Worm (Caenorhabditis elegans): ENCODE data around the gene grp-1.

DNA sequence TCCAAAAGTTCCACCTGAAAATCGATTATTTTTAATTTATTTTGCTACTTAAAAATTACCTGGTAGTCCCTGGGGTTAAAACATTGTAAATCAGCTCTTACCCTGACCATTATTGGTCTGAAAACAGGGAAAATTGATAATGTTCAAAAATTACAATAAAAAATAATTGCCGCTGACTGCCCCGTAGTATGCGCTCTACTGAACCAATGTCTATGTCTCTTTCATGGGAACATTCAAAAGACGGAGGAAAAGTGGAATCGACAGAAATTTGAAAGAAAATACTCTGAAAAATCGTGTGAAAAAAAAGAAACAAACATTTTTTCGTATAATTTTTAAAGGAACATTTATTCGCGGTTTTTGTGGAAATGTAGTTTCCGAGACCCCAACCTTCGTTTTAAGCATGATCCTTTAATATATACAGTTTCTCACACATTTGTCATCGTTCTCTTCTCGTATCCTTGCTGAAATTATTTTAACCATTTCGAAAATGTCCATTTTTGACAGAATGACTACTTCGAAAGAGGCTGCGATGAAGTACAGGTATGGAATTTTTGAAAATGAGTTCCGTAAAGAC, 5.3 kb upstream of the grp-1 start, which contains the start of the genes dcr-1 and apc-2:
- no peak for TF ChIP-seq med-1 (GFP tag; optimal IDR thresholded peaks at IDR 0.05; ENCODE audit: insufficient read depth)
- TF ChIP-seq flt-1 (GFP tag; IDR thresholded peaks at IDR 0.05), result no peak

Measured in whole organism, midembryonic.